Fruit fly (Drosophila melanogaster): ENCODE data around the gene cysu.

DNA sequence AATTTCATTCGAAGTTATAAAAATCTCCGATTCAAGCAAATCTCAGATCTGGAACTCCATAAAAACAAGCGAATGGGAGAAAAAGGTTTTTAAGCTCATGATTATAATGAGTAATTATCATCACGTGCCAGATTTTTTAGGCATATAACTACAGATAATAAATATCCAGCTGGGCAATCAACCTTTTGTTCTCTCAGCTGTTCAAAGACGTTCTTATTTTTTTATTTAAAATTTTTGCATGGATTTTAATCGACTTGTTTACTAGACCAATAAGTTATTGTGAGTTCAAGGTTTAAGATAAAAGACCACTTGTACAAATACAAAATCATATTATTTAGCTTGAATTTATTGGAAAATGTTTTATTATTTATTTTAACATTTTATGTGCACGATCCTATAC is 21.4 kb upstream of the cysu start:
- TF ChIP-seq CG8478 (optimal IDR thresholded peaks at IDR 0.05) (no peak), CTCF (optimal IDR thresholded peaks at IDR 0.05) (no peak)

Data from S2 (cell line).